Worm (Caenorhabditis elegans): Measurements from ENCODE around the gene soc-1.

ce11 chrV:4668636-4669035 lies 25.9 kb downstream of the soc-1 start, which contains the start of gene srx-77:
- TF ChIP-seq him-1 (tag; optimal IDR thresholded peaks at IDR 0.05) (no peak), W03F9.2 (tag; optimal IDR thresholded peaks at IDR 0.05) (no peak), dao-5 (tag; optimal IDR thresholded peaks at IDR 0.05) (no peak)

Data from whole organism, L4/young adult.